Worm (Caenorhabditis elegans) whole organism, L1 larva: ENCODE data around the gene grk-1.

Experiments
- isw-1 ChIP-seq: fragments of 200-800 bp; sonication (Bioruptor generic); IDR thresholded peaks from 2 replicates; pipeline ENCODE4 v1.3.6; 2022; ENCODE audit warnings: missing genetic modification characterization, missing compliant biosample characterization
- lin-35 ChIP-seq, 2 experiments: fragments of 150-350 bp; optimal IDR thresholded peaks; 2 replicates each; lab custom pipeline; 2014; ENCODE audit warnings: missing biosample characterization in 2 of 2, missing genetic modification characterization in 2 of 2, missing genetic modification reagents in 2 of 2

- TF ChIP-seq lin-35 (GFP tag; optimal IDR thresholded peaks at IDR 0.05; lab: Kevin White, UChicago) (no peak), isw-1 (GFP tag; lab: Robert Waterston, UW) (no peak)
Measured at ce11 chrX:10017975-10018654, 19.1 kb upstream of the grk-1 start, which contains the start of gene F19C6.4.
